Worm (Caenorhabditis elegans) whole organism, midembryonic: ENCODE data around the gene C06H5.12.
"Not testable (repeated sequence)": the region's sequence is repeated elsewhere in the genome, so short reads cannot be mapped to it uniquely, and the experiment has no call there.

ENCODE experiments used
- T22C8.4 ChIP-seq: fragments of 200-800 bp; sonication (Bioruptor generic); IDR thresholded peaks from 2 replicates; pipeline ENCODE4 v1.3.6; 2022; ENCODE audit warnings: missing genetic modification characterization, missing compliant biosample characterization
- cog-1 ChIP-seq: sonication (generic microtip); optimal IDR thresholded peaks from 2 replicates; lab custom pipeline; 2016; ENCODE audit warnings: missing genetic modification characterization, missing compliant biosample characterization
- flt-1 ChIP-seq: fragments of 200-800 bp; sonication (Bioruptor generic); IDR thresholded peaks from 2 replicates; pipeline ENCODE4 v1.3.6; 2022; ENCODE audit warnings: missing genetic modification characterization, missing compliant biosample characterization
- klf-2 ChIP-seq: fragments of 200-800 bp; sonication (Bioruptor generic); conservative IDR thresholded peaks from 2 replicates; pipeline ENCODE4 v1.3.6; 2022; ENCODE audit warnings: missing genetic modification reagents, missing genetic modification characterization, missing compliant biosample characterization
- med-1 ChIP-seq: sonication (generic microtip); optimal IDR thresholded peaks from 2 replicates; lab custom pipeline; 2017; ENCODE audit warnings: missing genetic modification characterization, mild to moderate bottlenecking, missing compliant biosample characterization, antibody characterized with exemption, missing genetic modification reagents; ENCODE audit not compliant: insufficient read depth
- ref-1 ChIP-seq: fragments of 200-800 bp; sonication (Bioruptor generic); conservative IDR thresholded peaks from 2 replicates; pipeline ENCODE4 v1.3.6; 2022; ENCODE audit warnings: missing genetic modification reagents, missing genetic modification characterization, missing compliant biosample characterization
- tab-1 ChIP-seq: fragments of 200-800 bp; sonication (Bioruptor generic); IDR thresholded peaks from 2 replicates; pipeline ENCODE4 v1.3.6; 2022; ENCODE audit warnings: missing genetic modification characterization, missing compliant biosample characterization
- ztf-23 ChIP-seq: fragments of 200-800 bp; sonication (Bioruptor generic); IDR thresholded peaks from 2 replicates; pipeline ENCODE4 v1.3.6; 2022; ENCODE audit warnings: missing genetic modification reagents, missing genetic modification characterization, missing compliant biosample characterization
- ztf-29 ChIP-seq: fragments of 200-800 bp; sonication (Bioruptor generic); IDR thresholded peaks from 2 replicates; pipeline ENCODE4 v1.3.6; 2022; ENCODE audit warnings: missing genetic modification reagents, missing genetic modification characterization, missing compliant biosample characterization

Gene C06H5.12

ce11 chrV:17888939-17889338 lies 5.6 kb upstream of the C06H5.12 start, which contains the start of gene C06H5.6:
TSS of gene C06H5.6 (minus strand) at chrV:17888984.
- TF ChIP-seq ztf-23 (no peak), flt-1 (GFP tag; lab: Robert Waterston, UW) (no peak), cog-1 (tag; lab: Kevin White, UChicago) (no peak), ztf-29 (GFP tag; lab: Robert Waterston, UW) (no peak), T22C8.4 (no peak), klf-2 (GFP tag; lab: Robert Waterston, UW) (no peak), tab-1 (GFP tag; lab: Robert Waterston, UW) (no peak), med-1 (GFP tag; lab: Kevin White, UChicago) (no peak), ref-1 (GFP tag; lab: Robert Waterston, UW) (no peak)

- TF ChIP-seq tab-1 (GFP tag; lab: Robert Waterston, UW), result no peak
These were observed 3.3 kb upstream of the C06H5.12 start for ce11 chrV:17891317-17891716.

ce11 chrV:17893959-17894358 lies 626 bp upstream of the C06H5.12 start, which contains the start of gene C06H5.11:
TSS of gene C06H5.11 (minus strand) at chrV:17894059.
- not testable (repeated sequence) for TF ChIP-seq flt-1 (GFP tag; lab: Robert Waterston, UW); med-1 (GFP tag; lab: Kevin White, UChicago); ztf-29 (GFP tag; lab: Robert Waterston, UW)

ce11 chrV:17896736-17897353 lies 2.3 kb downstream of the C06H5.12 start, which contains the start of gene fbxa-156:
TSS of gene fbxa-156 (minus strand) at chrV:17896786.
- no peak for TF ChIP-seq T22C8.4
- no peak for TF ChIP-seq klf-2 (GFP tag; lab: Robert Waterston, UW)
- no peak for TF ChIP-seq cog-1 (tag; lab: Kevin White, UChicago)
- no peak for TF ChIP-seq ref-1 (GFP tag; lab: Robert Waterston, UW)
- TF ChIP-seq tab-1 (GFP tag; lab: Robert Waterston, UW), result no peak
- no peak for TF ChIP-seq ztf-29 (GFP tag; lab: Robert Waterston, UW)
- no peak for TF ChIP-seq med-1 (GFP tag; lab: Kevin White, UChicago)
- no peak for TF ChIP-seq flt-1 (GFP tag; lab: Robert Waterston, UW)
- TF ChIP-seq ztf-23, result no peak

- TF ChIP-seq cog-1 (tag; lab: Kevin White, UChicago); flt-1 (GFP tag; lab: Robert Waterston, UW); klf-2 (GFP tag; lab: Robert Waterston, UW): not testable (repeated sequence)
These were observed 3.1 kb downstream of the C06H5.12 start, which contains the start of gene C06H5.13 for ce11 chrV:17897646-17898045. TSS of gene C06H5.13 (minus strand) at chrV:17897746.

- TF ChIP-seq klf-2 (GFP tag; lab: Robert Waterston, UW), result no peak
- TF ChIP-seq ztf-23, result no peak
- no peak for TF ChIP-seq ref-1 (GFP tag; lab: Robert Waterston, UW)
- no peak for TF ChIP-seq tab-1 (GFP tag; lab: Robert Waterston, UW)
These were observed 4.9 kb downstream of the C06H5.12 start, which contains the start of gene fbxa-157 for ce11 chrV:17899503-17899902. TSS of gene fbxa-157 (plus strand) at chrV:17899803.

- TF ChIP-seq klf-2 (GFP tag; lab: Robert Waterston, UW); tab-1 (GFP tag; lab: Robert Waterston, UW); T22C8.4: not testable (repeated sequence)
These were observed 9.2 kb downstream of the C06H5.12 start, which contains the start of gene C06H5.14 for ce11 chrV:17903829-17904228. TSS of gene C06H5.14 (plus strand) at chrV:17904129.

ce11 chrV:17905765-17906164 lies 11.2 kb downstream of the C06H5.12 start:
- TF ChIP-seq ztf-29 (GFP tag; lab: Robert Waterston, UW) (no peak), T22C8.4 (no peak), tab-1 (GFP tag; lab: Robert Waterston, UW) (no peak), med-1 (GFP tag; lab: Kevin White, UChicago) (no peak), ztf-23 (no peak), flt-1 (GFP tag; lab: Robert Waterston, UW) (no peak), klf-2 (GFP tag; lab: Robert Waterston, UW) (no peak), ref-1 (GFP tag; lab: Robert Waterston, UW) (no peak), cog-1 (tag; lab: Kevin White, UChicago) (no peak)

ce11 chrV:17910019-17910418 lies 15.4 kb downstream of the C06H5.12 start, which contains the start of gene dcar-1:
TSS of gene dcar-1 (plus strand) at chrV:17910319.
- no peak for TF ChIP-seq klf-2 (GFP tag; lab: Robert Waterston, UW)
- no peak for TF ChIP-seq T22C8.4
- no peak for TF ChIP-seq ref-1 (GFP tag; lab: Robert Waterston, UW)
- no peak for TF ChIP-seq ztf-29 (GFP tag; lab: Robert Waterston, UW)
- no peak for TF ChIP-seq ztf-23
- TF ChIP-seq flt-1 (GFP tag; lab: Robert Waterston, UW), result no peak
- no peak for TF ChIP-seq cog-1 (tag; lab: Kevin White, UChicago)
- no peak for TF ChIP-seq med-1 (GFP tag; lab: Kevin White, UChicago)
- TF ChIP-seq tab-1 (GFP tag; lab: Robert Waterston, UW), result no peak

ce11 chrV:17918726-17919125 lies 24.1 kb downstream of the C06H5.12 start, which contains the start of gene C06H5.8:
TSS of gene C06H5.8 (plus strand) at chrV:17919026.
- TF ChIP-seq klf-2 (GFP tag; lab: Robert Waterston, UW) (no peak), ztf-29 (GFP tag; lab: Robert Waterston, UW) (no peak), flt-1 (GFP tag; lab: Robert Waterston, UW) (no peak), ref-1 (GFP tag; lab: Robert Waterston, UW) (no peak), T22C8.4 (no peak), tab-1 (GFP tag; lab: Robert Waterston, UW) (no peak), ztf-23 (no peak), cog-1 (tag; lab: Kevin White, UChicago) (no peak), med-1 (GFP tag; lab: Kevin White, UChicago) (no peak)
